Fruit fly (Drosophila melanogaster) ovary, adult (tissue): ENCODE results near the gene CG15425.
A peak's percentile ranks its signal among the peaks of the same experiment; 100 is the strongest.

Source experiments
- CG17801 ChIP-seq: fragments of 200-800 bp; optimal IDR thresholded peaks from 2 replicates; lab custom pipeline; 2019; ENCODE audit warnings: missing biosample characterization, mild to moderate bottlenecking, missing genetic modification characterization, moderate library complexity; ENCODE audit not compliant: partially characterized antibody

Gene CG15425

DNA sequence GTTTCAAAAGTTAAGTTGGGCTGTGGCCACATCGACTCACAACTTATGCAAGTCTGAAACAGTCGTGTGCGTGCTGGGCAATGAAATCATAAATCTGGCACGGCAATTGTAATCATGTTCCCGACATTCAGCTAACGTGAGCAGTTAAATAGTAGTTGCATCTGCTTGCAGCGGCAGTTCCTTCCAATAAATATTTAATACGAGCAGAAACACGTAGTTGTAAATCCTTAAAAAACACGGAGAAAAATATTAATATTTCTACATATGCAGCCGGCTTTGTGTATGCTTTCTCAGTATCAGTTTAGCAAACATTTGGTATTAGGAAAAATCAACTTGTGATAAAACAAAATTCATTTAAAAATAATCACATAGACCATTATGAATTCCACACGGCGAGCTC is at the start of gene CG15425:
CG15425 (plus strand) TSS at position 301 of the 400 bp plus-strand sequence.
- no peak for TF ChIP-seq CG17801 (GFP tag; lab: Kevin White, UChicago)

dm6 chr2L:4211335-4211753 is 46.0 kb upstream of the CG15425 start:
- no peak for TF ChIP-seq CG17801 (GFP tag; lab: Kevin White, UChicago)

dm6 chr2L:4218820-4219219 is 38.6 kb upstream of the CG15425 start:
- TF ChIP-seq CG17801 (GFP tag; lab: Kevin White, UChicago) = no peak

dm6 chr2L:4221354-4222001 is 35.9 kb upstream of the CG15425 start, which contains the start of gene ft:
TSS of gene ft (minus strand) at chr2L:4221796.
- no peak for TF ChIP-seq CG17801 (GFP tag; lab: Kevin White, UChicago)

- no peak for TF ChIP-seq CG17801 (GFP tag; lab: Kevin White, UChicago)
Observed at dm6 chr2L:4222002-4222920, 35.1 kb upstream of the CG15425 start.

DNA sequence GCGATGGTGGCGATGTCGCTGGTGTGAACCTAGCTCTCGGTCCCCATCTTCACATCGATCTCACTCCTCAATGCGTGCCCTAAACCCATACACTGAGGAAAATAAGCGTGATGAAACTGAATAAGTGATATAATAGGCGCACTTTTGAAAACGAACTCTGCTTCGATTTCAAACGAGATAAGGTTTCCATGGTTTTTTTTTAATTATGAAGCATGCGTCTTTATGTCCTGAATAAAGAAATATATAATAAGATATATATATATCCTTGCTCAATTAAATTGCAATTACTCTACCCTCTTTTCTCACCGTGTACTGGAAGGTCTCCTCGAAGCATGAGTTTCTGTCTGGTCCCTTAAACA is 34.5 kb upstream of the CG15425 start:
- TF ChIP-seq CG17801 (GFP tag; lab: Kevin White, UChicago) = no peak

- TF ChIP-seq CG17801 (GFP tag; lab: Kevin White, UChicago) = no peak
Observed at dm6 chr2L:4224158-4224799, 33.1 kb upstream of the CG15425 start.

- TF ChIP-seq CG17801 (GFP tag; lab: Kevin White, UChicago) = no peak
Observed at dm6 chr2L:4226792-4227191, 30.6 kb upstream of the CG15425 start, which contains the start of gene CG3702. TSS of gene CG3702 (minus strand) at chr2L:4227097.

dm6 chr2L:4227546-4227945 is 29.8 kb upstream of the CG15425 start, which contains the start of gene RpL40:
TSS of gene RpL40 (plus strand) at chr2L:4227699.
- TF ChIP-seq CG17801 (GFP tag; lab: Kevin White, UChicago) = peak; percentile 40

dm6 chr2L:4230562-4230961 is 26.8 kb upstream of the CG15425 start:
- TF ChIP-seq CG17801 (GFP tag; lab: Kevin White, UChicago) = no peak

DNA sequence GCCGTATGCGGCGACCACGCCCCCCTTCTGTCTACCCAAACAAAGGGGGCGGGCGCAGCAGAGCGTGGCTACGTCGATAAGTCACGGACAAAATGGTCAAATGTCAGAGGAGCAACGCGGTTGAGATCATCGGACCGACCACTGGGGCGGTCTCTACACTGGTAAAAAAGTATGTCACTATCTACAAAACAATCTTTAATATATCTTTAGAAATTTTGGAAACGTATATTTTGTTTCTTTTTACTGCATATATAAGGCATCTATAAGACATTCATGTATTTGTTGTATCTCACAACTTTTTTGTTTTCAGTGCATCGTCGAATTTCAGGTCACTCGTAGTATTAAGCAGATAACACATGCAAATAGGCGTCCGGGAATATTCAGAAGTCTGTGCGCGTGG is 15.9 kb upstream of the CG15425 start:
- TF ChIP-seq CG17801 (GFP tag; lab: Kevin White, UChicago) = no peak

DNA sequence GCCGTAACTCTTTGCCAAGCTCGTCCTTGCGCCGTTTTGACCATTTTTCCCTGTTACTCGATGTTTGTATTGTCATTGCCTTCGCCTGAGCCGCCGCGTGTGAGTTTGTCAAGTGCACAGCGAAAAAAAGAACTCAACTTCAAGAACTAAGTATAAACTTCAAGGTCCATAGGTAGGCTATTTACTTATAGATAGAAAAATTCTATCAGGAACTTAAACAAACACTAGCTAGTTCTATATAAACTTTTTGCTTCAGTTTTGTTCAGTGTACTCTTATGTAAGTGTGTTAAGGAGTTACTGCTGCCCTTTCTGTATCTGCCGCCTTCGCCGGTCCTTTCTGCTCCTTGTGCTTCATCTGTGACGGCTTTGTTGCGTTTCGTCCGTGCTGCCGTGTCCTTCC is 11.0 kb upstream of the CG15425 start:
- TF ChIP-seq CG17801 (GFP tag; lab: Kevin White, UChicago) = no peak

DNA sequence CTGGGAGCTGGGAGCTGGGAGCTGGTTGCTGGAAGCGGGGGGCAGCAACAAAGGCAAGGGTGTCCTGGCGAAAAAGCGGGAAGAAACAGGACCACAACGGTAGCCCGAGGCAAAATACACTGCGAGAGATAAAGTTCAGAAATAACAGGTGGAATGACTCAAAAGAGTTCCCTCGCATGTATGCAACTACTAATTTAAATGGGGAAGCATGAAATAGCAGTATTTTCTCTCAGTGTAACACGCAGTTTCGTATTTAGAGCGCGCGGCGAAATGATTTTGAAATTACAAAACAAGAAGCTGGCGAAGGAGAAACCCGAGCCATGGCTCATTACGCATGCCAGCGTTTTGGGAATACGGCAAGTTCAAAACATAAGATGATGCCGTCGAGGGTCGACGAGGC is 9.1 kb upstream of the CG15425 start:
- TF ChIP-seq CG17801 (GFP tag; lab: Kevin White, UChicago) = no peak

DNA sequence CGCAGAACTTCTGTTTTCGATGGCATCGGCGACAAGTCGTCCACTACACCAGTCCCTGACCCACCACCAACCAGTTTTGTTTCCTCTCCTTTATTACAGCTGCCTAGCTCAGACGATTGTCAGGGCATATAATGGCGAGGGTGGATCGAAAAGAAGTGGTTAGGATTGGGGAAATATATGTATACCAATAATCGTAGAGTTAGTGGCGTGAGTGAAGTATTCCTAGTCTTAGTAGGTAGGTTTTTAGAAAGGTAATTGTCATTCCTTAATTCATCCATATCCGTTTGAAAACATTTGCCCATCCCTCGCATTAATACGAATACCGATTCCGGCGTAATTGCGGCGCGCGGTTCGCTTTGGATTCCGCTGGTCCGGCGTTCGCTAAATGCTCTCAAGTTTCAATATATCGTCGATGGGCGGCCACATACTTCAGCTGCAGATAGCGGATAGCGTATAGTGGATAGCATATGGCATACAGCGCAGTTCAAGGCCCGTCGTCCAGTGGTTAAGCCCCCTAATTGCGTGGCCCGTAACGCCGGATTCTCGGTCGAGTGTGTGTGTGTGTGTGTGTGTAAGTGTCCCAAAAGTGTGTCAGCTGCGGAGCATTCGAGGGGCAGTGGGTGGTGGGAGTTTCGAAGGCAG is 4.4 kb upstream of the CG15425 start:
- TF ChIP-seq CG17801 (GFP tag; lab: Kevin White, UChicago) = no peak

dm6 chr2L:4254945-4255344 is 2.4 kb upstream of the CG15425 start:
- no peak for TF ChIP-seq CG17801 (GFP tag; lab: Kevin White, UChicago)
